Fruit fly (Drosophila melanogaster) whole organism, prepupa: ENCODE results near the gene CG10177.

ENCODE experiments used
- CG10669 ChIP-seq: fragments of 200-800 bp; sonication (Bioruptor generic); optimal IDR thresholded peaks from 3 replicates; lab custom pipeline; 2018; ENCODE audit warnings: missing biosample characterization, mild to moderate bottlenecking, missing genetic modification characterization, moderate library complexity
- CG11294 ChIP-seq: fragments of 200-800 bp; sonication (Bioruptor generic); IDR thresholded peaks from 2 replicates; pipeline ENCODE4 v1.3.6; 2022; ENCODE audit warnings: missing biosample characterization, missing genetic modification characterization
- CG11762 ChIP-seq: fragments of 200-800 bp; sonication (Bioruptor generic); optimal IDR thresholded peaks from 3 replicates; lab custom pipeline; 2016; ENCODE audit warnings: missing biosample characterization, missing genetic modification characterization; ENCODE audit not compliant: insufficient read depth
- CG15336 ChIP-seq: fragments of 200-800 bp; sonication (Bioruptor generic); IDR thresholded peaks from 2 replicates; pipeline ENCODE4 v1.3.6; 2022; ENCODE audit warnings: missing biosample characterization, missing genetic modification characterization
- CG3032 ChIP-seq: fragments of 200-800 bp; optimal IDR thresholded peaks from 2 replicates; lab custom pipeline; 2019; ENCODE audit warnings: missing biosample characterization, mild to moderate bottlenecking, missing genetic modification characterization, moderate library complexity
- CG32006 ChIP-seq: fragments of 200-800 bp; sonication (Bioruptor generic); optimal IDR thresholded peaks from 3 replicates; lab custom pipeline; 2017; ENCODE audit warnings: missing biosample characterization, mild to moderate bottlenecking, missing genetic modification characterization
- CG34406 ChIP-seq: fragments of 200-800 bp; sonication (Bioruptor generic); optimal IDR thresholded peaks from 3 replicates; lab custom pipeline; 2016; ENCODE audit warnings: missing biosample characterization, missing genetic modification characterization
- CG3919 ChIP-seq: fragments of 200-800 bp; sonication (Bioruptor generic); optimal IDR thresholded peaks from 3 replicates; lab custom pipeline; 2016; ENCODE audit warnings: missing biosample characterization, missing genetic modification characterization
- CG4318 ChIP-seq: fragments of 200-800 bp; sonication (Bioruptor generic); optimal IDR thresholded peaks from 3 replicates; lab custom pipeline; 2017; ENCODE audit warnings: missing biosample characterization, mild to moderate bottlenecking, missing genetic modification characterization
- CG6163 ChIP-seq: fragments of 200-800 bp; sonication (Bioruptor generic); IDR thresholded peaks from 3 replicates; pipeline ENCODE4 v1.3.6; 2022; ENCODE audit warnings: missing biosample characterization, missing genetic modification characterization
- CG6276 ChIP-seq: fragments of 200-800 bp; sonication (Bioruptor generic); optimal IDR thresholded peaks from 2 replicates; lab custom pipeline; 2017; ENCODE audit warnings: missing biosample characterization, mild to moderate bottlenecking, missing genetic modification characterization
- CG6808 ChIP-seq: fragments of 200-800 bp; sonication (Bioruptor generic); optimal IDR thresholded peaks from 3 replicates; lab custom pipeline; 2017; ENCODE audit warnings: missing biosample characterization, missing genetic modification characterization, mild to moderate bottlenecking, moderate library complexity, missing genetic modification reagents
- CG8119 ChIP-seq: fragments of 200-800 bp; sonication (Bioruptor generic); IDR thresholded peaks from 3 replicates; pipeline ENCODE4 v1.3.6; 2022; ENCODE audit warnings: missing biosample characterization, missing genetic modification characterization
- CG9139 ChIP-seq: fragments of 200-800 bp; sonication (Bioruptor generic); optimal IDR thresholded peaks from 3 replicates; lab custom pipeline; 2017; ENCODE audit warnings: missing biosample characterization, mild to moderate bottlenecking, missing genetic modification characterization
- Eip78C ChIP-seq: fragments of 200-800 bp; sonication (Bioruptor generic); peaks from one replicate; lab custom pipeline; 2016; ENCODE audit warnings: missing biosample characterization, missing genetic modification characterization
- Eip93F ChIP-seq: fragments of 200-800 bp; sonication (Bioruptor generic); optimal IDR thresholded peaks from 2 replicates; lab custom pipeline; 2016; ENCODE audit warnings: missing biosample characterization, mild to moderate bottlenecking, missing genetic modification characterization
- Gug ChIP-seq: fragments of 200-800 bp; sonication (Bioruptor generic); IDR thresholded peaks from 2 replicates; pipeline ENCODE4 v1.3.6; 2022; ENCODE audit warnings: missing biosample characterization, missing genetic modification characterization
- Hr38 ChIP-seq: sonication (Bioruptor generic); optimal IDR thresholded peaks from 2 replicates; lab custom pipeline; 2016; ENCODE audit warnings: missing biosample characterization, missing genetic modification characterization
- Hr39 ChIP-seq: fragments of 200-800 bp; sonication (Bioruptor generic); optimal IDR thresholded peaks from 2 replicates; lab custom pipeline; 2016; ENCODE audit warnings: missing biosample characterization, missing genetic modification characterization
- Hr4 ChIP-seq: fragments of 200-800 bp; sonication (Bioruptor generic); optimal IDR thresholded peaks from 3 replicates; lab custom pipeline; 2016; ENCODE audit warnings: missing biosample characterization, missing genetic modification characterization
- Lpt ChIP-seq: fragments of 200-800 bp; sonication (Bioruptor generic); optimal IDR thresholded peaks from 3 replicates; lab custom pipeline; 2016; ENCODE audit warnings: missing biosample characterization, missing genetic modification characterization
- OdsH ChIP-seq: fragments of 200-800 bp; sonication (Bioruptor generic); optimal IDR thresholded peaks from 3 replicates; lab custom pipeline; 2016; ENCODE audit warnings: missing biosample characterization, missing genetic modification characterization
- dsx ChIP-seq: fragments of 200-800 bp; optimal IDR thresholded peaks from 3 replicates; lab custom pipeline; 2019; ENCODE audit warnings: missing biosample characterization, mild to moderate bottlenecking, missing genetic modification characterization, moderate library complexity; ENCODE audit not compliant: poor library complexity, severe bottlenecking
- eg ChIP-seq: fragments of 200-800 bp; sonication (Bioruptor generic); IDR thresholded peaks from 3 replicates; pipeline ENCODE4 v1.3.6; 2022; ENCODE audit warnings: missing biosample characterization, missing genetic modification characterization
- esn ChIP-seq: fragments of 200-800 bp; sonication (Bioruptor generic); optimal IDR thresholded peaks from 2 replicates; lab custom pipeline; 2016; ENCODE audit warnings: missing biosample characterization, mild to moderate bottlenecking, missing genetic modification characterization, moderate library complexity
- fd59A ChIP-seq: fragments of 200-800 bp; sonication (Bioruptor generic); optimal IDR thresholded peaks from 2 replicates; lab custom pipeline; 2017; ENCODE audit warnings: missing biosample characterization, mild to moderate bottlenecking, missing genetic modification characterization, missing genetic modification reagents
- fkh ChIP-seq: fragments of 200-800 bp; sonication (Bioruptor generic); optimal IDR thresholded peaks from 3 replicates; lab custom pipeline; 2017; ENCODE audit warnings: missing biosample characterization, mild to moderate bottlenecking, missing genetic modification characterization, moderate library complexity
- lz ChIP-seq: fragments of 200-800 bp; sonication (Bioruptor generic); optimal IDR thresholded peaks from 3 replicates; lab custom pipeline; 2016; ENCODE audit warnings: missing biosample characterization, missing genetic modification characterization
- net ChIP-seq: fragments of 200-800 bp; sonication (Bioruptor generic); optimal IDR thresholded peaks from 3 replicates; lab custom pipeline; 2016; ENCODE audit warnings: missing biosample characterization, missing genetic modification characterization
- pdm3 ChIP-seq: fragments of 200-800 bp; sonication (Bioruptor generic); optimal IDR thresholded peaks from 3 replicates; lab custom pipeline; 2016; ENCODE audit warnings: missing biosample characterization, missing genetic modification characterization
- salr ChIP-seq, 2 experiments: fragments of 200-800 bp; sonication (Bioruptor generic); optimal IDR thresholded peaks; 3 replicates each; lab custom pipeline; 2016 to 2018; ENCODE audit warnings: missing biosample characterization in 2 of 2, missing genetic modification characterization in 2 of 2, mild to moderate bottlenecking in 1 of 2
- svp ChIP-seq: fragments of 200-800 bp; sonication (Bioruptor generic); peaks from one replicate; lab custom pipeline; 2016; ENCODE audit warnings: missing biosample characterization, missing genetic modification characterization
- vri ChIP-seq: fragments of 200-800 bp; sonication (Bioruptor generic); optimal IDR thresholded peaks from 3 replicates; lab custom pipeline; 2016; ENCODE audit warnings: missing biosample characterization, mild to moderate bottlenecking, missing genetic modification characterization

Gene CG10177

dm6 chr3R:23536610-23537009 lies 15.2 kb upstream of the CG10177 start, which contains the start of gene Ugt303B1:
TSS of gene Ugt303B1 (minus strand) at chr3R:23536710.
- TF ChIP-seq CG9139 (GFP tag; lab: Kevin White, UChicago), result no peak
- no peak for TF ChIP-seq CG10669
- no peak for TF ChIP-seq Hr38
- TF ChIP-seq fd59A (GFP tag; lab: Kevin White, UChicago), result no peak
- no peak for TF ChIP-seq Eip93F
- no peak for TF ChIP-seq eg (GFP tag; lab: Robert Waterston, UW)

dm6 chr3R:23534609-23535008 lies 13.2 kb upstream of the CG10177 start, which contains the start of gene Ugt303B3:
TSS of gene Ugt303B3 (minus strand) at chr3R:23534767.
- peak; percentile 19 for TF ChIP-seq fkh (GFP tag; lab: Kevin White, UChicago)
- no peak for TF ChIP-seq Hr39 (GFP tag; lab: Kevin White, UChicago)

- no peak for TF ChIP-seq esn
- peak; percentile 16 for TF ChIP-seq CG32006 (GFP tag; lab: Kevin White, UChicago)
- peak; percentile 62 for TF ChIP-seq Eip78C (GFP tag; lab: Kevin White, UChicago)
- no peak for TF ChIP-seq lz
- TF ChIP-seq vri (GFP tag; lab: Kevin White, UChicago), result no peak
- no peak for TF ChIP-seq CG6163 (GFP tag; lab: Robert Waterston, UW)
- TF ChIP-seq CG3919 (GFP tag; lab: Kevin White, UChicago), result no peak
- TF ChIP-seq CG3032 (tag; lab: Kevin White, UChicago), result no peak
- no peak for TF ChIP-seq svp
- TF ChIP-seq, all 60 proteins: peak for 2
These were observed 9.5 kb upstream of the CG10177 start, which contains the start of gene CG10175 for dm6 chr3R:23530886-23531285. TSS of gene CG10175 (minus strand) at chr3R:23530986.

dm6 chr3R:23527396-23527795 lies 6.0 kb upstream of the CG10177 start:
- TF ChIP-seq eg (GFP tag; lab: Robert Waterston, UW), result peak; percentile 68
- TF ChIP-seq Hr4 (GFP tag; lab: Kevin White, UChicago), result peak; percentile 73
- no peak for TF ChIP-seq salr (GFP tag; optimal IDR thresholded peaks at IDR 0.05; lab: Kevin White, UChicago)
- TF ChIP-seq CG32006 (GFP tag; lab: Kevin White, UChicago), result peak; percentile 69
- peak; percentile 26 for TF ChIP-seq Lpt (GFP tag; lab: Kevin White, UChicago)
- TF ChIP-seq Eip78C (GFP tag; lab: Kevin White, UChicago), result peak; percentile 56
- peak; percentile 22 for TF ChIP-seq OdsH (GFP tag; lab: Kevin White, UChicago)
- TF ChIP-seq Gug (GFP tag; lab: Robert Waterston, UW), result no peak
- TF ChIP-seq CG6276, result peak; percentile 62
- TF ChIP-seq Hr39 (GFP tag; lab: Kevin White, UChicago), result no peak
- TF ChIP-seq CG8119 (GFP tag; lab: Robert Waterston, UW), result peak; percentile 68; the same call in 2 of the 3 replicates
- no peak for TF ChIP-seq CG11762
- peak; percentile 26 for TF ChIP-seq pdm3 (GFP tag; lab: Kevin White, UChicago)
- peak; percentile 77 for TF ChIP-seq CG15336 (GFP tag; lab: Robert Waterston, UW)
- TF ChIP-seq CG11294 (GFP tag; lab: Robert Waterston, UW), result 0 out of 2 replicates have a peak, but pooled peaks have one; percentile 23

dm6 chr3R:23526069-23526468 lies 4.7 kb upstream of the CG10177 start:
- TF ChIP-seq fkh (GFP tag; lab: Kevin White, UChicago), result no peak
- TF ChIP-seq Eip93F, result no peak
- TF ChIP-seq Gug (GFP tag; lab: Robert Waterston, UW), result no peak
- no peak for TF ChIP-seq CG4318 (GFP tag; lab: Kevin White, UChicago)
- no peak for TF ChIP-seq dsx (GFP tag; lab: Kevin White, UChicago)

dm6 chr3R:23522296-23522695 lies 913 bp upstream of the CG10177 start:
- TF ChIP-seq CG6808 (GFP tag; lab: Kevin White, UChicago) (no peak), net (no peak), CG34406 (GFP tag; lab: Kevin White, UChicago) (no peak), CG8119 (GFP tag; lab: Robert Waterston, UW) (no peak), CG10669 (no peak)
